Fruit fly (Drosophila melanogaster) whole organism, prepupa: ENCODE results near the gene CG14667.

Experiments used
- Blimp-1 ChIP-seq: fragments of 200-800 bp; sonication (Bioruptor generic); optimal IDR thresholded peaks from 3 replicates; lab custom pipeline; 2017; ENCODE audit warnings: missing biosample characterization, missing genetic modification characterization, mild to moderate bottlenecking, moderate library complexity, missing genetic modification reagents
- CG10631 ChIP-seq: fragments of 200-800 bp; sonication (Bioruptor generic); optimal IDR thresholded peaks from 2 replicates; lab custom pipeline; 2016; ENCODE audit warnings: missing biosample characterization, missing genetic modification characterization
- CG10669 ChIP-seq: fragments of 200-800 bp; sonication (Bioruptor generic); optimal IDR thresholded peaks from 3 replicates; lab custom pipeline; 2018; ENCODE audit warnings: missing biosample characterization, mild to moderate bottlenecking, missing genetic modification characterization, moderate library complexity
- CG11294 ChIP-seq: fragments of 200-800 bp; sonication (Bioruptor generic); IDR thresholded peaks from 2 replicates; pipeline ENCODE4 v1.3.6; 2022; ENCODE audit warnings: missing biosample characterization, missing genetic modification characterization
- CG11762 ChIP-seq: fragments of 200-800 bp; sonication (Bioruptor generic); optimal IDR thresholded peaks from 3 replicates; lab custom pipeline; 2016; ENCODE audit warnings: missing biosample characterization, missing genetic modification characterization; ENCODE audit not compliant: insufficient read depth
- CG11902 ChIP-seq: fragments of 200-800 bp; sonication (Bioruptor generic); optimal IDR thresholded peaks from 3 replicates; lab custom pipeline; 2016; ENCODE audit warnings: missing biosample characterization, missing genetic modification characterization
- CG15336 ChIP-seq: fragments of 200-800 bp; sonication (Bioruptor generic); IDR thresholded peaks from 2 replicates; pipeline ENCODE4 v1.3.6; 2022; ENCODE audit warnings: missing biosample characterization, missing genetic modification characterization
- CG1621 ChIP-seq: fragments of 200-800 bp; sonication (Bioruptor generic); optimal IDR thresholded peaks from 3 replicates; lab custom pipeline; 2018; ENCODE audit warnings: missing biosample characterization, mild to moderate bottlenecking, missing genetic modification characterization
- CG16779 ChIP-seq: fragments of 200-800 bp; sonication (Bioruptor generic); optimal IDR thresholded peaks from 3 replicates; lab custom pipeline; 2017; ENCODE audit warnings: missing biosample characterization, mild to moderate bottlenecking, missing genetic modification characterization
- CG3032 ChIP-seq: fragments of 200-800 bp; optimal IDR thresholded peaks from 2 replicates; lab custom pipeline; 2019; ENCODE audit warnings: missing biosample characterization, mild to moderate bottlenecking, missing genetic modification characterization, moderate library complexity
- CG31627 ChIP-seq: fragments of 200-800 bp; sonication (Bioruptor generic); optimal IDR thresholded peaks from 3 replicates; lab custom pipeline; 2016; ENCODE audit warnings: missing biosample characterization, missing genetic modification characterization
- CG32006 ChIP-seq: fragments of 200-800 bp; sonication (Bioruptor generic); optimal IDR thresholded peaks from 3 replicates; lab custom pipeline; 2017; ENCODE audit warnings: missing biosample characterization, mild to moderate bottlenecking, missing genetic modification characterization
- CG34406 ChIP-seq: fragments of 200-800 bp; sonication (Bioruptor generic); optimal IDR thresholded peaks from 3 replicates; lab custom pipeline; 2016; ENCODE audit warnings: missing biosample characterization, missing genetic modification characterization
- CG3919 ChIP-seq: fragments of 200-800 bp; sonication (Bioruptor generic); optimal IDR thresholded peaks from 3 replicates; lab custom pipeline; 2016; ENCODE audit warnings: missing biosample characterization, missing genetic modification characterization
- CG6163 ChIP-seq: fragments of 200-800 bp; sonication (Bioruptor generic); IDR thresholded peaks from 3 replicates; pipeline ENCODE4 v1.3.6; 2022; ENCODE audit warnings: missing biosample characterization, missing genetic modification characterization
- CG6276 ChIP-seq: fragments of 200-800 bp; sonication (Bioruptor generic); optimal IDR thresholded peaks from 2 replicates; lab custom pipeline; 2017; ENCODE audit warnings: missing biosample characterization, mild to moderate bottlenecking, missing genetic modification characterization
- CG6792 ChIP-seq: fragments of 200-800 bp; sonication (Bioruptor generic); optimal IDR thresholded peaks from 3 replicates; lab custom pipeline; 2016; ENCODE audit warnings: missing biosample characterization, missing genetic modification characterization
- CG6808 ChIP-seq: fragments of 200-800 bp; sonication (Bioruptor generic); optimal IDR thresholded peaks from 3 replicates; lab custom pipeline; 2017; ENCODE audit warnings: missing biosample characterization, missing genetic modification characterization, mild to moderate bottlenecking, moderate library complexity, missing genetic modification reagents
- CG6854 ChIP-seq: fragments of 200-800 bp; sonication (Bioruptor generic); optimal IDR thresholded peaks from 2 replicates; lab custom pipeline; 2017; ENCODE audit warnings: missing biosample characterization, mild to moderate bottlenecking, missing genetic modification characterization
- CG8119 ChIP-seq: fragments of 200-800 bp; sonication (Bioruptor generic); IDR thresholded peaks from 3 replicates; pipeline ENCODE4 v1.3.6; 2022; ENCODE audit warnings: missing biosample characterization, missing genetic modification characterization
- CG8319 ChIP-seq: fragments of 200-800 bp; sonication (Bioruptor generic); optimal IDR thresholded peaks from 3 replicates; lab custom pipeline; 2016; ENCODE audit warnings: missing biosample characterization, missing genetic modification characterization
- CG8632 ChIP-seq: fragments of 200-800 bp; sonication (Bioruptor generic); optimal IDR thresholded peaks from 3 replicates; lab custom pipeline; 2016; ENCODE audit warnings: missing biosample characterization, missing genetic modification characterization
- CG9139 ChIP-seq: fragments of 200-800 bp; sonication (Bioruptor generic); optimal IDR thresholded peaks from 3 replicates; lab custom pipeline; 2017; ENCODE audit warnings: missing biosample characterization, mild to moderate bottlenecking, missing genetic modification characterization
- Eip75B ChIP-seq: fragments of 200-800 bp; sonication (Bioruptor generic); optimal IDR thresholded peaks from 3 replicates; lab custom pipeline; 2016; ENCODE audit warnings: missing biosample characterization, missing genetic modification characterization
- Eip78C ChIP-seq: fragments of 200-800 bp; sonication (Bioruptor generic); peaks from one replicate; lab custom pipeline; 2016; ENCODE audit warnings: missing biosample characterization, missing genetic modification characterization
- Eip93F ChIP-seq: fragments of 200-800 bp; sonication (Bioruptor generic); optimal IDR thresholded peaks from 2 replicates; lab custom pipeline; 2016; ENCODE audit warnings: missing biosample characterization, mild to moderate bottlenecking, missing genetic modification characterization
- Ets21C ChIP-seq: fragments of 200-800 bp; sonication (Bioruptor generic); optimal IDR thresholded peaks from 3 replicates; lab custom pipeline; 2016; ENCODE audit warnings: missing biosample characterization, missing genetic modification characterization
- Gug ChIP-seq: fragments of 200-800 bp; sonication (Bioruptor generic); IDR thresholded peaks from 2 replicates; pipeline ENCODE4 v1.3.6; 2022; ENCODE audit warnings: missing biosample characterization, missing genetic modification characterization
- Hr38 ChIP-seq: sonication (Bioruptor generic); optimal IDR thresholded peaks from 2 replicates; lab custom pipeline; 2016; ENCODE audit warnings: missing biosample characterization, missing genetic modification characterization
- Hr39 ChIP-seq: fragments of 200-800 bp; sonication (Bioruptor generic); optimal IDR thresholded peaks from 2 replicates; lab custom pipeline; 2016; ENCODE audit warnings: missing biosample characterization, missing genetic modification characterization
- Hr4 ChIP-seq: fragments of 200-800 bp; sonication (Bioruptor generic); optimal IDR thresholded peaks from 3 replicates; lab custom pipeline; 2016; ENCODE audit warnings: missing biosample characterization, missing genetic modification characterization
- Lpt ChIP-seq: fragments of 200-800 bp; sonication (Bioruptor generic); optimal IDR thresholded peaks from 3 replicates; lab custom pipeline; 2016; ENCODE audit warnings: missing biosample characterization, missing genetic modification characterization
- Met ChIP-seq: fragments of 200-800 bp; sonication (Bioruptor generic); optimal IDR thresholded peaks from 3 replicates; lab custom pipeline; 2016; ENCODE audit warnings: missing biosample characterization, missing genetic modification characterization
- OdsH ChIP-seq: fragments of 200-800 bp; sonication (Bioruptor generic); optimal IDR thresholded peaks from 3 replicates; lab custom pipeline; 2016; ENCODE audit warnings: missing biosample characterization, missing genetic modification characterization
- Smox ChIP-seq: fragments of 200-800 bp; sonication (Bioruptor generic); optimal IDR thresholded peaks from 3 replicates; lab custom pipeline; 2016; ENCODE audit warnings: missing biosample characterization, missing genetic modification characterization
- Sox102F ChIP-seq: fragments of 200-800 bp; sonication (Bioruptor generic); optimal IDR thresholded peaks from 2 replicates; lab custom pipeline; 2016; ENCODE audit warnings: missing biosample characterization, mild to moderate bottlenecking, missing genetic modification characterization
- Sox14 ChIP-seq: fragments of 200-800 bp; sonication (Bioruptor generic); optimal IDR thresholded peaks from 3 replicates; lab custom pipeline; 2016; ENCODE audit warnings: missing biosample characterization, missing genetic modification characterization
- Sox15 ChIP-seq: fragments of 200-800 bp; sonication (Bioruptor generic); optimal IDR thresholded peaks from 3 replicates; lab custom pipeline; 2016; ENCODE audit warnings: missing biosample characterization, missing genetic modification characterization
- achi ChIP-seq: fragments of 200-800 bp; sonication (Bioruptor generic); optimal IDR thresholded peaks from 3 replicates; lab custom pipeline; 2016; ENCODE audit warnings: missing biosample characterization, missing genetic modification characterization
- acj6 ChIP-seq: fragments of 200-800 bp; sonication (Bioruptor generic); optimal IDR thresholded peaks from 3 replicates; lab custom pipeline; 2016; ENCODE audit warnings: missing biosample characterization, missing genetic modification characterization
- cyc ChIP-seq: fragments of 200-800 bp; sonication (Bioruptor generic); optimal IDR thresholded peaks from 3 replicates; lab custom pipeline; 2016; ENCODE audit warnings: missing biosample characterization, missing genetic modification characterization
- dac ChIP-seq: fragments of 200-800 bp; sonication (Bioruptor generic); optimal IDR thresholded peaks from 2 replicates; lab custom pipeline; 2017; ENCODE audit warnings: missing biosample characterization, mild to moderate bottlenecking, missing genetic modification characterization
- eg ChIP-seq: fragments of 200-800 bp; sonication (Bioruptor generic); IDR thresholded peaks from 3 replicates; pipeline ENCODE4 v1.3.6; 2022; ENCODE audit warnings: missing biosample characterization, missing genetic modification characterization
- fd59A ChIP-seq: fragments of 200-800 bp; sonication (Bioruptor generic); optimal IDR thresholded peaks from 2 replicates; lab custom pipeline; 2017; ENCODE audit warnings: missing biosample characterization, mild to moderate bottlenecking, missing genetic modification characterization, missing genetic modification reagents
- fd85E ChIP-seq: fragments of 200-800 bp; sonication (Bioruptor generic); optimal IDR thresholded peaks from 3 replicates; lab custom pipeline; 2016; ENCODE audit warnings: missing biosample characterization, missing genetic modification characterization
- lz ChIP-seq: fragments of 200-800 bp; sonication (Bioruptor generic); optimal IDR thresholded peaks from 3 replicates; lab custom pipeline; 2016; ENCODE audit warnings: missing biosample characterization, missing genetic modification characterization
- net ChIP-seq: fragments of 200-800 bp; sonication (Bioruptor generic); optimal IDR thresholded peaks from 3 replicates; lab custom pipeline; 2016; ENCODE audit warnings: missing biosample characterization, missing genetic modification characterization
- pdm3 ChIP-seq: fragments of 200-800 bp; sonication (Bioruptor generic); optimal IDR thresholded peaks from 3 replicates; lab custom pipeline; 2016; ENCODE audit warnings: missing biosample characterization, missing genetic modification characterization
- salr ChIP-seq, 2 experiments: fragments of 200-800 bp; sonication (Bioruptor generic); optimal IDR thresholded peaks; 3 replicates each; lab custom pipeline; 2016 to 2018; ENCODE audit warnings: missing biosample characterization in 2 of 2, missing genetic modification characterization in 2 of 2, mild to moderate bottlenecking in 1 of 2
- spab ChIP-seq: fragments of 200-800 bp; sonication (Bioruptor generic); optimal IDR thresholded peaks from 2 replicates; lab custom pipeline; 2017; ENCODE audit warnings: missing biosample characterization, mild to moderate bottlenecking, missing genetic modification characterization, missing genetic modification reagents
- svp ChIP-seq: fragments of 200-800 bp; sonication (Bioruptor generic); peaks from one replicate; lab custom pipeline; 2016; ENCODE audit warnings: missing biosample characterization, missing genetic modification characterization
- topi ChIP-seq: fragments of 200-800 bp; sonication (Bioruptor generic); optimal IDR thresholded peaks from 3 replicates; lab custom pipeline; 2016; ENCODE audit warnings: missing biosample characterization, missing genetic modification characterization
- vri ChIP-seq: fragments of 200-800 bp; sonication (Bioruptor generic); optimal IDR thresholded peaks from 3 replicates; lab custom pipeline; 2016; ENCODE audit warnings: missing biosample characterization, mild to moderate bottlenecking, missing genetic modification characterization

The CG14667 gene

DNA sequence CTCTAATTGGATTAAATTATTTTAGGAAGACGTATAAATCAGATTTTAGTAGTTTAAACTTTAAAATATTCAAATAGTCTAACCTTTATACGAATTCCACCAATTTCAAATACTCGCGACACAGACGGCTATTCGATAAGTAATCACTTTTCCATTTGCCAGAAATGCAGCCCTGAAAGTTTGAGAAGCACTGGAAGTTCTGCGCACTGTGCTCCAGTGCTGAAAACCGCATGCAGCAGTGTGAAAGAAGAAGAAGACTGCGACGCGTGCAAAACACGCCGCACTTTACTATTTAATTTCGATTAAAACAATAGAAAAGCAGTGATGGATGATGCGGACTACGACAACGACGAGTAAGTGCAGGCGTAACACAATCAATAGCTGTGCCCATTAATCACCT lies 3.3 kb upstream of the CG14667 start, which contains the start of gene Polr2F:
Gene Polr2F, plus strand, starts transcription at position 233 of the 400 bp plus-strand sequence.
- TF ChIP-seq Blimp-1 (no peak), CG34406 (GFP tag; lab: Kevin White, UChicago) (no peak), salr (GFP tag; optimal IDR thresholded peaks at IDR 0.05; lab: Kevin White, UChicago) (peak in 1 of 2 experiments; percentile 49), Hr4 (GFP tag; lab: Kevin White, UChicago) (no peak), CG9139 (GFP tag; lab: Kevin White, UChicago) (no peak), CG8119 (GFP tag; lab: Robert Waterston, UW) (no peak), spab (GFP tag; lab: Kevin White, UChicago) (no peak), CG31627 (GFP tag; lab: Kevin White, UChicago) (peak; percentile 86), vri (GFP tag; lab: Kevin White, UChicago) (no peak), pdm3 (GFP tag; lab: Kevin White, UChicago) (no peak), CG3919 (GFP tag; lab: Kevin White, UChicago) (no peak), CG11762 (no peak), CG8632 (GFP tag; lab: Kevin White, UChicago) (no peak), achi (no peak), CG10669 (GFP tag; lab: Kevin White, UChicago) (no peak), CG8319 (GFP tag; lab: Kevin White, UChicago) (peak; percentile 27), Sox15 (GFP tag; lab: Kevin White, UChicago) (peak; percentile 55), Smox (GFP tag; lab: Kevin White, UChicago) (no peak), CG16779 (tag; lab: Kevin White, UChicago) (no peak), lz (GFP tag; lab: Kevin White, UChicago) (peak; percentile 81), eg (GFP tag; lab: Robert Waterston, UW) (peak; percentile 45; the same call in 1 of the 3 replicates), CG15336 (GFP tag; lab: Robert Waterston, UW) (no peak), cyc (peak; percentile 83), CG6163 (GFP tag; lab: Robert Waterston, UW) (peak; percentile 72; the same call in 2 of the 3 replicates), Met (GFP tag; lab: Kevin White, UChicago) (no peak), Eip78C (GFP tag; lab: Kevin White, UChicago) (peak; percentile 79), fd59A (GFP tag; lab: Kevin White, UChicago) (no peak), CG10631 (no peak), Hr38 (GFP tag; lab: Kevin White, UChicago) (peak; percentile 10), CG3032 (peak; percentile 59), Sox102F (GFP tag; lab: Kevin White, UChicago) (no peak), CG1621 (tag; lab: Kevin White, UChicago) (peak; percentile 32), CG6276 (GFP tag; lab: Kevin White, UChicago) (no peak), Eip93F (no peak), Hr39 (GFP tag; lab: Kevin White, UChicago) (peak; percentile 83), Sox14 (no peak), CG11294 (GFP tag; lab: Robert Waterston, UW) (peak; percentile 44; the same call in 1 of the 2 replicates), CG11902 (peak; percentile 58), Ets21C (GFP tag; lab: Kevin White, UChicago) (peak; percentile 66), OdsH (GFP tag; lab: Kevin White, UChicago) (no peak), CG6854 (GFP tag; lab: Kevin White, UChicago) (peak; percentile 17), Lpt (GFP tag; lab: Kevin White, UChicago) (peak; percentile 11), topi (GFP tag; lab: Kevin White, UChicago) (peak; percentile 68), Eip75B (GFP tag; lab: Kevin White, UChicago) (no peak), fd85E (GFP tag; lab: Kevin White, UChicago) (no peak), CG6792 (GFP tag; lab: Kevin White, UChicago) (no peak), acj6 (peak; percentile 65), svp (GFP tag; lab: Kevin White, UChicago) (no peak), dac (GFP tag; lab: Kevin White, UChicago) (no peak), net (GFP tag; lab: Kevin White, UChicago) (no peak), CG6808 (no peak), Gug (peak; percentile 34; the same call in 1 of the 2 replicates), CG32006 (GFP tag; lab: Kevin White, UChicago) (no peak)
